Fruit fly (Drosophila melanogaster) whole organism, pupa: ENCODE data around the gene CG12395.
A peak's percentile ranks its signal among the peaks of the same experiment; 100 is the strongest.

ENCODE experiments used
- CG12605 ChIP-seq: fragments of 200-800 bp; sonication (Bioruptor generic); IDR thresholded peaks from 2 replicates; pipeline ENCODE4 v1.3.6; 2022; ENCODE audit warnings: missing biosample characterization, missing genetic modification characterization
- CG14655 ChIP-seq: fragments of 200-800 bp; sonication (Bioruptor generic); optimal IDR thresholded peaks from 3 replicates; lab custom pipeline; 2017; ENCODE audit warnings: mild to moderate bottlenecking, missing biosample characterization, missing genetic modification reagents, missing genetic modification characterization
- CG17806 ChIP-seq: fragments of 200-800 bp; sonication (Bioruptor generic); optimal IDR thresholded peaks from 2 replicates; lab custom pipeline; 2018; ENCODE audit warnings: missing biosample characterization, mild to moderate bottlenecking, missing genetic modification characterization, moderate library complexity
- CG4496 ChIP-seq: fragments of 200-800 bp; sonication (Bioruptor generic); IDR thresholded peaks from 3 replicates; pipeline ENCODE4 v1.3.6; 2022; ENCODE audit warnings: missing biosample characterization, missing genetic modification characterization
- CG8159 ChIP-seq: fragments of 200-800 bp; sonication (Bioruptor generic); optimal IDR thresholded peaks from 3 replicates; lab custom pipeline; 2018; ENCODE audit warnings: missing biosample characterization, mild to moderate bottlenecking, missing genetic modification characterization, moderate library complexity
- CG9948 ChIP-seq: fragments of 200-800 bp; sonication (Bioruptor generic); optimal IDR thresholded peaks from 2 replicates; lab custom pipeline; 2018; ENCODE audit warnings: missing biosample characterization, mild to moderate bottlenecking, missing genetic modification characterization, moderate library complexity
- EcR ChIP-seq: fragments of 200-800 bp; sonication (Bioruptor generic); optimal IDR thresholded peaks from 3 replicates; lab custom pipeline; 2019; ENCODE audit warnings: missing biosample characterization, missing genetic modification characterization, mild to moderate bottlenecking, moderate library complexity, missing genetic modification reagents
- Ets98B ChIP-seq: fragments of 200-800 bp; sonication (Bioruptor generic); IDR thresholded peaks from 2 replicates; pipeline ENCODE4 v1.3.6; 2022; ENCODE audit warnings: missing biosample characterization, missing genetic modification characterization
- Pif1B ChIP-seq: fragments of 200-800 bp; sonication (Bioruptor generic); optimal IDR thresholded peaks from 3 replicates; lab custom pipeline; 2016; ENCODE audit warnings: missing biosample characterization, missing genetic modification characterization
- Snoo ChIP-seq: fragments of 200-800 bp; sonication (Bioruptor generic); optimal IDR thresholded peaks from 3 replicates; lab custom pipeline; 2017; ENCODE audit warnings: missing biosample characterization, mild to moderate bottlenecking, missing genetic modification characterization, inconsistent platforms
- fd96Ca ChIP-seq: fragments of 200-800 bp; sonication (Bioruptor generic); IDR thresholded peaks from 3 replicates; pipeline ENCODE4 v1.3.6; 2022; ENCODE audit warnings: missing biosample characterization, missing genetic modification characterization
- rn ChIP-seq: fragments of 200-800 bp; sonication (Bioruptor generic); IDR thresholded peaks from 2 replicates; pipeline ENCODE4 v1.3.6; 2022; ENCODE audit warnings: missing biosample characterization, missing genetic modification characterization

- TF ChIP-seq CG9948 (tag; lab: Kevin White, UChicago) (no peak), CG12605 (GFP tag; lab: Robert Waterston, UW) (0 out of 2 replicates have a peak, but pooled peaks have one; percentile 26), Ets98B (GFP tag; lab: Robert Waterston, UW) (no peak; the same call in 1 of the 2 replicates), fd96Ca (GFP tag; lab: Robert Waterston, UW) (peak; percentile 50; the same call in 1 of the 3 replicates), rn (GFP tag; lab: Robert Waterston, UW) (no peak), CG17806 (tag; lab: Kevin White, UChicago) (peak; percentile 10), Pif1B (GFP tag; lab: Kevin White, UChicago) (peak; percentile 17), CG4496 (GFP tag; lab: Robert Waterston, UW) (peak; percentile 74), CG8159 (tag; lab: Kevin White, UChicago) (peak; percentile 96), Snoo (tag; lab: Kevin White, UChicago) (no peak), CG14655 (no peak), EcR (GFP tag; lab: Kevin White, UChicago) (peak; percentile 54)
Measured at dm6 chrX:16092614-16093280, 30.0 kb upstream of the CG12395 start.
